Worm (Caenorhabditis elegans) whole organism, L2 larva: Measurements from ENCODE around the gene F21D9.8.
"Not testable (repeated sequence)": the region's sequence is repeated elsewhere in the genome, so short reads cannot be mapped to it uniquely, and the experiment has no call there.

Experiments used
- R02D3.7 ChIP-seq: fragments of 150-350 bp; optimal IDR thresholded peaks from 2 replicates; lab custom pipeline; 2014; ENCODE audit warnings: missing biosample characterization, missing genetic modification characterization
- ama-1 ChIP-seq: fragments of 150-350 bp; optimal IDR thresholded peaks from 2 replicates; lab custom pipeline; 2018; ENCODE audit warnings: inconsistent platforms
- ceh-16 ChIP-seq: fragments of 150-350 bp; optimal IDR thresholded peaks from 2 replicates; lab custom pipeline; 2014; ENCODE audit warnings: missing biosample characterization, missing genetic modification characterization
- ceh-82 ChIP-seq: fragments of 150-350 bp; optimal IDR thresholded peaks from 2 replicates; lab custom pipeline; 2014; ENCODE audit warnings: missing biosample characterization, missing genetic modification characterization
- nhr-12 ChIP-seq: fragments of 150-350 bp; optimal IDR thresholded peaks from 2 replicates; lab custom pipeline; 2014; ENCODE audit warnings: missing biosample characterization, missing genetic modification characterization
- nhr-237 ChIP-seq: fragments of 150-350 bp; optimal IDR thresholded peaks from 2 replicates; lab custom pipeline; 2014; ENCODE audit warnings: missing biosample characterization, missing genetic modification characterization
- skn-1 ChIP-seq: sonication (generic microtip); optimal IDR thresholded peaks from 2 replicates; lab custom pipeline; 2017; ENCODE audit warnings: missing biosample characterization, missing genetic modification characterization
- unc-39 ChIP-seq: fragments of 150-350 bp; optimal IDR thresholded peaks from 2 replicates; lab custom pipeline; 2014; ENCODE audit warnings: missing biosample characterization, missing genetic modification characterization
- unc-62 ChIP-seq: fragments of 150-350 bp; optimal IDR thresholded peaks from 2 replicates; lab custom pipeline; 2014; ENCODE audit warnings: missing biosample characterization, missing genetic modification reagents, missing genetic modification characterization
- ztf-11 ChIP-seq: sonication (generic microtip); optimal IDR thresholded peaks from 2 replicates; lab custom pipeline; 2017; ENCODE audit warnings: missing biosample characterization, missing genetic modification characterization

DNA sequence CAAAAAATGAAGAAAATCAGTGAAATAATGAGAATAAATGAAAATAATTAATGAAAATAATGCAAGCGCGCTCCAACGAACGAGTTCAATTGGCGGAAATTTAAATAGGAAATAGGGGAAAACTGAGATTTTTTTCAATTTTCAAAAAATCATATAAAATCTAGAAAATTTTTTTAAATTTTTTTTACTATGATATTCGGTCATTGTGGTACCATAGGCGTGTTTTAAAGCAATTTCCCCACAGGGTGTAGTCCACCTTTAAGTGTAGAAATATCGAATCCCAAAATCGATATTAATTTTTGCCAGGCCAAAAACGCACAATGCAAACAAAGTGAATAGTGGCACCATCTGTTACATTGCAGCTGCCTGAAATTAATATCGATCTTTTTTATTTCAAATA is 15.6 kb downstream of the F21D9.8 start, which contains the start of gene F21D9.1:
- TF ChIP-seq ceh-16 (tag; lab: Kevin White, UChicago); ama-1; unc-62 (GFP tag; lab: Kevin White, UChicago); skn-1 (tag; lab: Kevin White, UChicago); ceh-82 (tag; lab: Kevin White, UChicago); nhr-12 (tag; lab: Kevin White, UChicago); ztf-11; R02D3.7 (tag; lab: Kevin White, UChicago); nhr-237 (tag; lab: Kevin White, UChicago); unc-39: not testable (repeated sequence)
